Worm (Caenorhabditis elegans): Measurements from ENCODE around the gene F23F1.10.

- TF ChIP-seq fos-1 (tag; optimal IDR thresholded peaks at IDR 0.05) (no peak), egl-27 (tag; optimal IDR thresholded peaks at IDR 0.05) (no peak), unc-62 (GFP tag; optimal IDR thresholded peaks at IDR 0.05) (no peak)
These were observed 18.8 kb downstream of the F23F1.10 start, which contains the start of gene sqt-2 for ce11 chrII:23025-23424.

Measured in whole organism, L3 larva.